Worm (Caenorhabditis elegans) whole organism, L3 larva: ENCODE measurements around the gene hlh-26.

Experiments
- egl-27 ChIP-seq: sonication (generic microtip); optimal IDR thresholded peaks from 4 replicates; lab custom pipeline; 2017; ENCODE audit warnings: missing biosample characterization, missing genetic modification reagents, missing genetic modification characterization
- fkh-10 ChIP-seq: sonication (generic microtip); optimal IDR thresholded peaks from 2 replicates; lab custom pipeline; 2017; ENCODE audit warnings: missing biosample characterization, missing genetic modification reagents, missing genetic modification characterization
- lin-39 ChIP-seq: fragments of 150-350 bp; optimal IDR thresholded peaks from 2 replicates; lab custom pipeline; 2018; ENCODE audit warnings: missing biosample characterization, missing genetic modification reagents, missing genetic modification characterization
- nfya-1 ChIP-seq: sonication (generic microtip); optimal IDR thresholded peaks from 2 replicates; lab custom pipeline; 2017; ENCODE audit warnings: missing genetic modification characterization, mild to moderate bottlenecking, missing compliant biosample characterization, antibody characterized with exemption, moderate library complexity; ENCODE audit not compliant: insufficient read depth
- nhr-11 ChIP-seq: fragments of 150-350 bp; optimal IDR thresholded peaks from 2 replicates; lab custom pipeline; 2014; ENCODE audit warnings: missing biosample characterization, missing genetic modification characterization
- nhr-76 ChIP-seq: fragments of 150-350 bp; sonication (generic microtip); optimal IDR thresholded peaks from 5 replicates; lab custom pipeline; 2014; ENCODE audit warnings: missing biosample characterization, missing genetic modification characterization

- TF ChIP-seq nhr-11 (tag; lab: Kevin White, UChicago), result no peak
- no peak for TF ChIP-seq lin-39
- no peak for TF ChIP-seq egl-27
- no peak for TF ChIP-seq nhr-76 (tag; lab: Kevin White, UChicago)
- no peak for TF ChIP-seq fkh-10 (GFP tag; lab: Kevin White, UChicago)
- TF ChIP-seq nfya-1 (tag; lab: Kevin White, UChicago), result no peak
These were observed 14.6 kb downstream of the hlh-26 start, which contains the start of gene ZK177.2 for ce11 chrII:5518910-5519309.
